Fruit fly (Drosophila melanogaster): ENCODE measurements around the gene CG31752.

CG31752 gene

dm6 chr2L:18808754-18809329, 32.3 kb downstream of the CG31752 start:
- TF ChIP-seq CG8478 (optimal IDR thresholded peaks at IDR 0.05): no peak
- no peak for TF ChIP-seq psq (optimal IDR thresholded peaks at IDR 0.05)

- TF ChIP-seq EcR (GFP tag; optimal IDR thresholded peaks at IDR 0.05) (no peak), pan (optimal IDR thresholded peaks at IDR 0.05) (no peak), psq (optimal IDR thresholded peaks at IDR 0.05) (no peak), Dll (optimal IDR thresholded peaks at IDR 0.05) (no peak), CG8478 (optimal IDR thresholded peaks at IDR 0.05) (no peak), usp (GFP tag; optimal IDR thresholded peaks at IDR 0.05) (no peak)
Observed at dm6 chr2L:18805637-18806403, 35.3 kb downstream of the CG31752 start.

- TF ChIP-seq psq (optimal IDR thresholded peaks at IDR 0.05) (no peak), Dll (optimal IDR thresholded peaks at IDR 0.05) (no peak), EcR (GFP tag; optimal IDR thresholded peaks at IDR 0.05) (no peak), CG8478 (optimal IDR thresholded peaks at IDR 0.05) (no peak), pan (optimal IDR thresholded peaks at IDR 0.05) (no peak), usp (GFP tag; optimal IDR thresholded peaks at IDR 0.05) (no peak)
Observed at dm6 chr2L:18805247-18805636, 35.9 kb downstream of the CG31752 start, which contains the start of gene CG43814. TSS of gene CG43814 (minus strand) at chr2L:18805347.

- TF ChIP-seq CG8478 (optimal IDR thresholded peaks at IDR 0.05): no peak
- no peak for TF ChIP-seq usp (GFP tag; optimal IDR thresholded peaks at IDR 0.05)
- no peak for TF ChIP-seq Dll (optimal IDR thresholded peaks at IDR 0.05)
- no peak for TF ChIP-seq psq (optimal IDR thresholded peaks at IDR 0.05)
- TF ChIP-seq EcR (GFP tag; optimal IDR thresholded peaks at IDR 0.05): no peak
- no peak for TF ChIP-seq pan (optimal IDR thresholded peaks at IDR 0.05)
Observed at dm6 chr2L:18801704-18802103, 39.4 kb downstream of the CG31752 start.

- TF ChIP-seq EcR (GFP tag; optimal IDR thresholded peaks at IDR 0.05): no peak
- TF ChIP-seq pan (optimal IDR thresholded peaks at IDR 0.05): no peak
- TF ChIP-seq usp (GFP tag; optimal IDR thresholded peaks at IDR 0.05): no peak
- TF ChIP-seq psq (optimal IDR thresholded peaks at IDR 0.05): no peak
- TF ChIP-seq Dll (optimal IDR thresholded peaks at IDR 0.05): no peak
- TF ChIP-seq CG8478 (optimal IDR thresholded peaks at IDR 0.05): no peak
Observed at dm6 chr2L:18796446-18796845, 44.7 kb downstream of the CG31752 start.

dm6 chr2L:18795917-18796402, 45.1 kb downstream of the CG31752 start:
- TF ChIP-seq EcR (GFP tag; optimal IDR thresholded peaks at IDR 0.05) (no peak), Dll (optimal IDR thresholded peaks at IDR 0.05) (peak; percentile 87)

dm6 chr2L:18793243-18793642, 47.9 kb downstream of the CG31752 start:
- TF ChIP-seq Dll (optimal IDR thresholded peaks at IDR 0.05): no peak
- TF ChIP-seq pan (optimal IDR thresholded peaks at IDR 0.05): no peak

- TF ChIP-seq EcR (GFP tag; optimal IDR thresholded peaks at IDR 0.05): no peak
- no peak for TF ChIP-seq psq (optimal IDR thresholded peaks at IDR 0.05)
- no peak for TF ChIP-seq usp (GFP tag; optimal IDR thresholded peaks at IDR 0.05)
- TF ChIP-seq CG8478 (optimal IDR thresholded peaks at IDR 0.05): no peak
- no peak for TF ChIP-seq pan (optimal IDR thresholded peaks at IDR 0.05)
- TF ChIP-seq Dll (optimal IDR thresholded peaks at IDR 0.05): no peak
Observed at dm6 chr2L:18792806-18793205, 48.3 kb downstream of the CG31752 start, which contains the start of gene ham. TSS of gene ham (minus strand) at chr2L:18792906.

- no peak for TF ChIP-seq psq (optimal IDR thresholded peaks at IDR 0.05)
- no peak for TF ChIP-seq EcR (GFP tag; optimal IDR thresholded peaks at IDR 0.05)
- no peak for TF ChIP-seq Dll (optimal IDR thresholded peaks at IDR 0.05)
- no peak for TF ChIP-seq CG8478 (optimal IDR thresholded peaks at IDR 0.05)
- TF ChIP-seq usp (GFP tag; optimal IDR thresholded peaks at IDR 0.05): no peak
Observed at dm6 chr2L:18789773-18790385, 51.2 kb downstream of the CG31752 start.

Data from whole organism.